Worm (Caenorhabditis elegans): ENCODE results near the gene emb-1.

ce11 chrIII:5125759-5126158, 47.5 kb upstream of the emb-1 start:
- TF ChIP-seq nhr-10 (tag; optimal IDR thresholded peaks at IDR 0.05) (no peak), lsy-2 (tag; optimal IDR thresholded peaks at IDR 0.05) (no peak), nhr-237 (tag; optimal IDR thresholded peaks at IDR 0.05) (no peak)

Data from whole organism, L2 larva.